Fruit fly (Drosophila melanogaster) whole organism, prepupa: ENCODE measurements around the gene eIF1.

ENCODE experiments used
- Blimp-1 ChIP-seq: fragments of 200-800 bp; sonication (Bioruptor generic); optimal IDR thresholded peaks from 3 replicates; lab custom pipeline; 2017; ENCODE audit warnings: missing biosample characterization, missing genetic modification characterization, mild to moderate bottlenecking, moderate library complexity, missing genetic modification reagents
- CG10631 ChIP-seq: fragments of 200-800 bp; sonication (Bioruptor generic); optimal IDR thresholded peaks from 2 replicates; lab custom pipeline; 2016; ENCODE audit warnings: missing biosample characterization, missing genetic modification characterization
- CG10669 ChIP-seq: fragments of 200-800 bp; sonication (Bioruptor generic); optimal IDR thresholded peaks from 3 replicates; lab custom pipeline; 2018; ENCODE audit warnings: missing biosample characterization, mild to moderate bottlenecking, missing genetic modification characterization, moderate library complexity
- CG11762 ChIP-seq: fragments of 200-800 bp; sonication (Bioruptor generic); optimal IDR thresholded peaks from 3 replicates; lab custom pipeline; 2016; ENCODE audit warnings: missing biosample characterization, missing genetic modification characterization; ENCODE audit not compliant: insufficient read depth
- CG11902 ChIP-seq: fragments of 200-800 bp; sonication (Bioruptor generic); optimal IDR thresholded peaks from 3 replicates; lab custom pipeline; 2016; ENCODE audit warnings: missing biosample characterization, missing genetic modification characterization
- CG15336 ChIP-seq: fragments of 200-800 bp; sonication (Bioruptor generic); IDR thresholded peaks from 2 replicates; pipeline ENCODE4 v1.3.6; 2022; ENCODE audit warnings: missing biosample characterization, missing genetic modification characterization
- CG1621 ChIP-seq: fragments of 200-800 bp; sonication (Bioruptor generic); optimal IDR thresholded peaks from 3 replicates; lab custom pipeline; 2018; ENCODE audit warnings: missing biosample characterization, mild to moderate bottlenecking, missing genetic modification characterization
- CG16779 ChIP-seq: fragments of 200-800 bp; sonication (Bioruptor generic); optimal IDR thresholded peaks from 3 replicates; lab custom pipeline; 2017; ENCODE audit warnings: missing biosample characterization, mild to moderate bottlenecking, missing genetic modification characterization
- CG3032 ChIP-seq: fragments of 200-800 bp; optimal IDR thresholded peaks from 2 replicates; lab custom pipeline; 2019; ENCODE audit warnings: missing biosample characterization, mild to moderate bottlenecking, missing genetic modification characterization, moderate library complexity
- CG32006 ChIP-seq: fragments of 200-800 bp; sonication (Bioruptor generic); optimal IDR thresholded peaks from 3 replicates; lab custom pipeline; 2017; ENCODE audit warnings: missing biosample characterization, mild to moderate bottlenecking, missing genetic modification characterization
- CG34406 ChIP-seq: fragments of 200-800 bp; sonication (Bioruptor generic); optimal IDR thresholded peaks from 3 replicates; lab custom pipeline; 2016; ENCODE audit warnings: missing biosample characterization, missing genetic modification characterization
- CG6163 ChIP-seq: fragments of 200-800 bp; sonication (Bioruptor generic); IDR thresholded peaks from 3 replicates; pipeline ENCODE4 v1.3.6; 2022; ENCODE audit warnings: missing biosample characterization, missing genetic modification characterization
- CG6276 ChIP-seq: fragments of 200-800 bp; sonication (Bioruptor generic); optimal IDR thresholded peaks from 2 replicates; lab custom pipeline; 2017; ENCODE audit warnings: missing biosample characterization, mild to moderate bottlenecking, missing genetic modification characterization
- CG6792 ChIP-seq: fragments of 200-800 bp; sonication (Bioruptor generic); optimal IDR thresholded peaks from 3 replicates; lab custom pipeline; 2016; ENCODE audit warnings: missing biosample characterization, missing genetic modification characterization
- CG6854 ChIP-seq: fragments of 200-800 bp; sonication (Bioruptor generic); optimal IDR thresholded peaks from 2 replicates; lab custom pipeline; 2017; ENCODE audit warnings: missing biosample characterization, mild to moderate bottlenecking, missing genetic modification characterization
- CG7368 ChIP-seq: fragments of 200-800 bp; sonication (Bioruptor generic); optimal IDR thresholded peaks from 3 replicates; lab custom pipeline; 2016; ENCODE audit warnings: missing biosample characterization, missing genetic modification characterization
- Eip78C ChIP-seq: fragments of 200-800 bp; sonication (Bioruptor generic); peaks from one replicate; lab custom pipeline; 2016; ENCODE audit warnings: missing biosample characterization, missing genetic modification characterization
- Eip93F ChIP-seq: fragments of 200-800 bp; sonication (Bioruptor generic); optimal IDR thresholded peaks from 2 replicates; lab custom pipeline; 2016; ENCODE audit warnings: missing biosample characterization, mild to moderate bottlenecking, missing genetic modification characterization
- Ets21C ChIP-seq: fragments of 200-800 bp; sonication (Bioruptor generic); optimal IDR thresholded peaks from 3 replicates; lab custom pipeline; 2016; ENCODE audit warnings: missing biosample characterization, missing genetic modification characterization
- Hr38 ChIP-seq: sonication (Bioruptor generic); optimal IDR thresholded peaks from 2 replicates; lab custom pipeline; 2016; ENCODE audit warnings: missing biosample characterization, missing genetic modification characterization
- Lpt ChIP-seq: fragments of 200-800 bp; sonication (Bioruptor generic); optimal IDR thresholded peaks from 3 replicates; lab custom pipeline; 2016; ENCODE audit warnings: missing biosample characterization, missing genetic modification characterization
- Smox ChIP-seq: fragments of 200-800 bp; sonication (Bioruptor generic); optimal IDR thresholded peaks from 3 replicates; lab custom pipeline; 2016; ENCODE audit warnings: missing biosample characterization, missing genetic modification characterization
- Sox14 ChIP-seq: fragments of 200-800 bp; sonication (Bioruptor generic); optimal IDR thresholded peaks from 3 replicates; lab custom pipeline; 2016; ENCODE audit warnings: missing biosample characterization, missing genetic modification characterization
- Sox15 ChIP-seq: fragments of 200-800 bp; sonication (Bioruptor generic); optimal IDR thresholded peaks from 3 replicates; lab custom pipeline; 2016; ENCODE audit warnings: missing biosample characterization, missing genetic modification characterization
- achi ChIP-seq: fragments of 200-800 bp; sonication (Bioruptor generic); optimal IDR thresholded peaks from 3 replicates; lab custom pipeline; 2016; ENCODE audit warnings: missing biosample characterization, missing genetic modification characterization
- cyc ChIP-seq: fragments of 200-800 bp; sonication (Bioruptor generic); optimal IDR thresholded peaks from 3 replicates; lab custom pipeline; 2016; ENCODE audit warnings: missing biosample characterization, missing genetic modification characterization
- dac ChIP-seq: fragments of 200-800 bp; sonication (Bioruptor generic); optimal IDR thresholded peaks from 2 replicates; lab custom pipeline; 2017; ENCODE audit warnings: missing biosample characterization, mild to moderate bottlenecking, missing genetic modification characterization
- dsx ChIP-seq: fragments of 200-800 bp; optimal IDR thresholded peaks from 3 replicates; lab custom pipeline; 2019; ENCODE audit warnings: missing biosample characterization, mild to moderate bottlenecking, missing genetic modification characterization, moderate library complexity; ENCODE audit not compliant: poor library complexity, severe bottlenecking
- eg ChIP-seq: fragments of 200-800 bp; sonication (Bioruptor generic); IDR thresholded peaks from 3 replicates; pipeline ENCODE4 v1.3.6; 2022; ENCODE audit warnings: missing biosample characterization, missing genetic modification characterization
- esn ChIP-seq: fragments of 200-800 bp; sonication (Bioruptor generic); optimal IDR thresholded peaks from 2 replicates; lab custom pipeline; 2016; ENCODE audit warnings: missing biosample characterization, mild to moderate bottlenecking, missing genetic modification characterization, moderate library complexity
- fd85E ChIP-seq: fragments of 200-800 bp; sonication (Bioruptor generic); optimal IDR thresholded peaks from 3 replicates; lab custom pipeline; 2016; ENCODE audit warnings: missing biosample characterization, missing genetic modification characterization
- lz ChIP-seq: fragments of 200-800 bp; sonication (Bioruptor generic); optimal IDR thresholded peaks from 3 replicates; lab custom pipeline; 2016; ENCODE audit warnings: missing biosample characterization, missing genetic modification characterization
- net ChIP-seq: fragments of 200-800 bp; sonication (Bioruptor generic); optimal IDR thresholded peaks from 3 replicates; lab custom pipeline; 2016; ENCODE audit warnings: missing biosample characterization, missing genetic modification characterization
- pdm3 ChIP-seq: fragments of 200-800 bp; sonication (Bioruptor generic); optimal IDR thresholded peaks from 3 replicates; lab custom pipeline; 2016; ENCODE audit warnings: missing biosample characterization, missing genetic modification characterization
- salr ChIP-seq, 2 experiments: fragments of 200-800 bp; sonication (Bioruptor generic); optimal IDR thresholded peaks; 3 replicates each; lab custom pipeline; 2016 to 2018; ENCODE audit warnings: missing biosample characterization in 2 of 2, missing genetic modification characterization in 2 of 2, mild to moderate bottlenecking in 1 of 2
- spab ChIP-seq: fragments of 200-800 bp; sonication (Bioruptor generic); optimal IDR thresholded peaks from 2 replicates; lab custom pipeline; 2017; ENCODE audit warnings: missing biosample characterization, mild to moderate bottlenecking, missing genetic modification characterization, missing genetic modification reagents
- svp ChIP-seq: fragments of 200-800 bp; sonication (Bioruptor generic); peaks from one replicate; lab custom pipeline; 2016; ENCODE audit warnings: missing biosample characterization, missing genetic modification characterization
- topi ChIP-seq: fragments of 200-800 bp; sonication (Bioruptor generic); optimal IDR thresholded peaks from 3 replicates; lab custom pipeline; 2016; ENCODE audit warnings: missing biosample characterization, missing genetic modification characterization
- vri ChIP-seq: fragments of 200-800 bp; sonication (Bioruptor generic); optimal IDR thresholded peaks from 3 replicates; lab custom pipeline; 2016; ENCODE audit warnings: missing biosample characterization, mild to moderate bottlenecking, missing genetic modification characterization

Gene eIF1

DNA sequence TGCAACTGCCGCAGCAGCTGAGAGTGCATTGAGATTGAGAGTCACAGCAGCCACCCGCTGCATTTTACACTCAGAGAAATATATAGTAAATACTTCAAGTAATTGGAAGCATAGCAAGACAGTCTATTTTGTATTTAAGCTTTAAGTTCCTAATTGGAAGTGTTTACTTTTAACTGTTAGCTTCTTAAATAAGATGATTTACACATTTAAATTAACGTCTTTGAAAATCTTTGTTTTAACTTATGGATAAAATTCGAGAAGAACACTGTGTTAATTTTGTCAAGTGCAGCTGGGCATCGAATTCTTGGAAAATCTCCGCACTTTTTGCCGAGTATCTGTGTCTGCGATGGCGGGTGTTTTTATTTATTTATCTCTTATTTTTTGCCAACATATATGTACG lies 36.6 kb downstream of the eIF1 start (continued):
- peak; percentile 35 for TF ChIP-seq Eip93F
- TF ChIP-seq CG10669 = peak; percentile 92
- TF ChIP-seq Ets21C (GFP tag; lab: Kevin White, UChicago) = peak; percentile 73
- peak; percentile 88 for TF ChIP-seq pdm3 (GFP tag; lab: Kevin White, UChicago)
- peak; percentile 57 for TF ChIP-seq vri (GFP tag; lab: Kevin White, UChicago)
- peak; percentile 76 for TF ChIP-seq Lpt (GFP tag; lab: Kevin White, UChicago)
- TF ChIP-seq topi = peak; percentile 87
- TF ChIP-seq Hr38 (GFP tag; lab: Kevin White, UChicago) = no peak

- TF ChIP-seq CG16779 (no peak), achi (GFP tag; lab: Kevin White, UChicago) (no peak), pdm3 (GFP tag; lab: Kevin White, UChicago) (no peak), CG11902 (GFP tag; lab: Kevin White, UChicago) (no peak), CG1621 (tag; lab: Kevin White, UChicago) (no peak), Blimp-1 (GFP tag; lab: Kevin White, UChicago) (no peak), Sox14 (GFP tag; lab: Kevin White, UChicago) (no peak), Smox (no peak), dac (no peak), eg (GFP tag; lab: Robert Waterston, UW) (no peak), dsx (GFP tag; lab: Kevin White, UChicago) (no peak), lz (GFP tag; lab: Kevin White, UChicago) (no peak), CG34406 (no peak)
These were observed 38.5 kb downstream of the eIF1 start for dm6 chr3L:3261642-3262041.

- TF ChIP-seq CG6854 (GFP tag; lab: Kevin White, UChicago) (no peak), CG34406 (no peak), topi (no peak), Hr38 (GFP tag; lab: Kevin White, UChicago) (no peak), CG10631 (GFP tag; lab: Kevin White, UChicago) (no peak), CG15336 (GFP tag; lab: Robert Waterston, UW) (no peak), dsx (GFP tag; lab: Kevin White, UChicago) (no peak), CG6276 (no peak), CG6163 (no peak), Blimp-1 (GFP tag; lab: Kevin White, UChicago) (no peak), esn (GFP tag; lab: Kevin White, UChicago) (no peak), CG3032 (tag; lab: Kevin White, UChicago) (no peak), CG7368 (GFP tag; lab: Kevin White, UChicago) (no peak), cyc (GFP tag; lab: Kevin White, UChicago) (no peak), svp (GFP tag; lab: Kevin White, UChicago) (no peak), vri (GFP tag; lab: Kevin White, UChicago) (no peak), fd85E (no peak)
These were observed 43.2 kb downstream of the eIF1 start for dm6 chr3L:3266306-3266705.

DNA sequence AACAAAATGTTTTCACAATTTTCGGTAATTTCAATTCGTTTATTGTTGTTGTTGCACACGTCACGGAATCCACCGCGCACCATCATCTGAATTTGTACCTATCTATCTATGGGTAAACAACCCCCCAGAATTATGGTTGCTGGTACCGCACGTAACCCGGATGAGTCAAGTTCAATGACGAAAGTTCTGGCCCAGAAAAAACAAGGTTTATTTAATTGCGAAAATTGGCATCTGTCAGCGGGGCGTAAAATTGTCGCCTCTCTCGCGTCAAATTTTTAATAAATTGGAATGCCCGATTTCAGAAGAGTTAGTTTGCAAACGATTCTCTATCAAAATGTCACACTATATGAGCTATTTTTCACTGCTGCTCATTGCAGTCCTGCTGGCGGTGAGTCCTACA lies 45.0 kb downstream of the eIF1 start, which contains the start of gene CG34265:
TSS of gene CG34265 (plus strand) at position 301 of the 400 bp plus-strand sequence.
- no peak for TF ChIP-seq Eip78C (GFP tag; lab: Kevin White, UChicago)
- no peak for TF ChIP-seq CG11762
- no peak for TF ChIP-seq CG32006 (GFP tag; lab: Kevin White, UChicago)
- no peak for TF ChIP-seq spab (GFP tag; lab: Kevin White, UChicago)
- TF ChIP-seq salr (GFP tag; optimal IDR thresholded peaks at IDR 0.05; lab: Kevin White, UChicago) = no peak
- TF ChIP-seq lz (GFP tag; lab: Kevin White, UChicago) = no peak
- TF ChIP-seq CG15336 (GFP tag; lab: Robert Waterston, UW) = no peak
- no peak for TF ChIP-seq pdm3 (GFP tag; lab: Kevin White, UChicago)
- TF ChIP-seq CG6854 (GFP tag; lab: Kevin White, UChicago) = no peak
- no peak for TF ChIP-seq cyc (GFP tag; lab: Kevin White, UChicago)
- no peak for TF ChIP-seq Blimp-1 (GFP tag; lab: Kevin White, UChicago)
- no peak for TF ChIP-seq CG6792 (GFP tag; lab: Kevin White, UChicago)
- TF ChIP-seq net = no peak
- no peak for TF ChIP-seq Sox15 (GFP tag; lab: Kevin White, UChicago)
- no peak for TF ChIP-seq CG6163
